Worm (Caenorhabditis elegans) whole organism, L1 larva: ENCODE results near the gene srz-19.

Experiments
- aha-1 ChIP-seq: fragments of 150-350 bp; optimal IDR thresholded peaks from 2 replicates; lab custom pipeline; 2014; ENCODE audit warnings: missing biosample characterization, missing genetic modification characterization
- blmp-1 ChIP-seq: fragments of 150-350 bp; optimal IDR thresholded peaks from 2 replicates; lab custom pipeline; 2014; ENCODE audit warnings: missing biosample characterization, missing genetic modification characterization
- dpl-1 ChIP-seq, 3 experiments: fragments of 150-350 bp in 2 of 3; sonication (generic microtip) in 1 of 3; optimal IDR thresholded peaks; 2 replicates each; lab custom pipeline; 2014 to 2017; ENCODE audit warnings: missing biosample characterization in 3 of 3, missing genetic modification characterization in 3 of 3, missing genetic modification reagents in 3 of 3
- egl-27 ChIP-seq, 2 experiments: fragments of 150-350 bp in 1 of 2; sonication (generic microtip); optimal IDR thresholded peaks; 3 replicates each; lab custom pipeline; 2017 to 2018; ENCODE audit warnings: missing biosample characterization in 2 of 2, missing genetic modification characterization in 2 of 2, missing genetic modification reagents in 2 of 2
- fkh-10 ChIP-seq: sonication (generic microtip); optimal IDR thresholded peaks from 2 replicates; lab custom pipeline; 2017; ENCODE audit warnings: missing biosample characterization, missing genetic modification reagents, missing genetic modification characterization
- lir-3 ChIP-seq: sonication (generic microtip); optimal IDR thresholded peaks from 2 replicates; lab custom pipeline; 2016; ENCODE audit warnings: mild to moderate bottlenecking, missing genetic modification characterization, moderate library complexity, missing compliant biosample characterization; ENCODE audit not compliant: poor library complexity
- lsy-2 ChIP-seq, 2 experiments: fragments of 150-350 bp; optimal IDR thresholded peaks; 2 replicates each; lab custom pipeline; 2014; ENCODE audit warnings: missing biosample characterization in 2 of 2, missing genetic modification characterization in 2 of 2
- tbx-2 ChIP-seq: sonication (generic microtip); optimal IDR thresholded peaks from 2 replicates; lab custom pipeline; 2016; ENCODE audit warnings: missing genetic modification characterization, missing compliant biosample characterization

- no peak for TF ChIP-seq fkh-10 (GFP tag; lab: Kevin White, UChicago)
- TF ChIP-seq blmp-1 (tag; lab: Kevin White, UChicago): no peak
- TF ChIP-seq lsy-2 (tag; optimal IDR thresholded peaks at IDR 0.05; lab: Kevin White, UChicago): no peak
- no peak for TF ChIP-seq egl-27 (tag; optimal IDR thresholded peaks at IDR 0.05; lab: Kevin White, UChicago)
- TF ChIP-seq dpl-1 (GFP tag; optimal IDR thresholded peaks at IDR 0.05; lab: Kevin White, UChicago): no peak
- no peak for TF ChIP-seq lir-3 (tag; lab: Kevin White, UChicago)
- TF ChIP-seq tbx-2 (tag; lab: Kevin White, UChicago): no peak
- TF ChIP-seq aha-1 (tag; lab: Kevin White, UChicago): no peak
Measured at ce11 chrIV:3906393-3906792, 13.2 kb upstream of the srz-19 start, which contains the start of gene F56D6.11.
